Worm (Caenorhabditis elegans): ENCODE data around the gene ugt-12.

- TF ChIP-seq jun-1 (tag; optimal IDR thresholded peaks at IDR 0.05) = no peak
- no peak for TF ChIP-seq ama-1 (optimal IDR thresholded peaks at IDR 0.05)
- no peak for TF ChIP-seq ztf-4 (tag; optimal IDR thresholded peaks at IDR 0.05)
- no peak for TF ChIP-seq unc-39 (tag; optimal IDR thresholded peaks at IDR 0.05)
- TF ChIP-seq ZK546.5 (tag; optimal IDR thresholded peaks at IDR 0.05) = no peak
Observed at ce11 chrV:4871992-4872391, 17.4 kb downstream of the ugt-12 start, which contains the start of gene srd-33.
